Fruit fly (Drosophila melanogaster): ENCODE data around the gene CG34277.

DNA sequence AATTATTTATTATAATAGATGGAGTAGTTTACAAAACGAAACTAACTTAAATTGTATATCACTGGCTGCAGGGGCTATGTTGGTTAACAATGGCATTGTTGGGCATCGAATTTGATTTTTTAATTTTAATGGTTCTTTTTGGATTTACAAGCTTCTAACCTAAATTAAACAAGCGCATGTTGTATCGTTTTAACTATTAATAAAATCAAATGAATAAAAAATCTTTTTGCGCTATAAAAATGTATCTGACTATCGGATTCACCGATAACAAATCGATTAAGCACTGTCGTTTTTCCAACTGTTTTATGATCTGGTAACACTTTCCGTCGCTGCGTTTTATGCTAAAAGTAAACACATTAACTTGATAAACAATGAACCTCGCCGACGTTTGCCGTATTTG is 5.4 kb downstream of the CG34277 start, which contains the start of the genes hd and CG14667:
- TF ChIP-seq insv (optimal IDR thresholded peaks at IDR 0.05) (no peak), Myc (optimal IDR thresholded peaks at IDR 0.05) (no peak), ttk (optimal IDR thresholded peaks at IDR 0.05) (no peak), psq (optimal IDR thresholded peaks at IDR 0.05) (no peak), h (optimal IDR thresholded peaks at IDR 0.05) (no peak), Sin3A (optimal IDR thresholded peaks at IDR 0.05) (no peak)
